Worm (Caenorhabditis elegans): ENCODE data around the gene Y41C4A.22.

Y41C4A.22 gene

ce11 chrIII:11699959-11700358, 4.9 kb downstream of the Y41C4A.22 start, which contains the start of gene pqn-84:
pqn-84 (plus strand) TSS chrIII:11700259.
- no peak for TF ChIP-seq mls-2 (tag; optimal IDR thresholded peaks at IDR 0.05)
- no peak for TF ChIP-seq unc-39 (tag; optimal IDR thresholded peaks at IDR 0.05)
- TF ChIP-seq nhr-12 (tag; optimal IDR thresholded peaks at IDR 0.05) = no peak
- TF ChIP-seq snpc-4 (tag; optimal IDR thresholded peaks at IDR 0.05) = no peak
- no peak for TF ChIP-seq drap-1 (GFP tag; optimal IDR thresholded peaks at IDR 0.05)
- TF ChIP-seq elt-3 (tag; optimal IDR thresholded peaks at IDR 0.05) = no peak
- TF ChIP-seq nhr-237 (tag; optimal IDR thresholded peaks at IDR 0.05) = no peak
- no peak for TF ChIP-seq unc-120 (tag; optimal IDR thresholded peaks at IDR 0.05; ENCODE audit: poor library complexity, severe bottlenecking)
- TF ChIP-seq ham-2 (GFP tag; optimal IDR thresholded peaks at IDR 0.05) = no peak
- TF ChIP-seq nhr-2 (tag; optimal IDR thresholded peaks at IDR 0.05) = no peak
- no peak for TF ChIP-seq sptf-1 (tag; optimal IDR thresholded peaks at IDR 0.05)
- no peak for TF ChIP-seq nhr-28 (tag; optimal IDR thresholded peaks at IDR 0.05)
- no peak for TF ChIP-seq lin-32 (GFP tag; optimal IDR thresholded peaks at IDR 0.05)
- TF ChIP-seq pha-4 (tag; optimal IDR thresholded peaks at IDR 0.05) = no peak

DNA sequence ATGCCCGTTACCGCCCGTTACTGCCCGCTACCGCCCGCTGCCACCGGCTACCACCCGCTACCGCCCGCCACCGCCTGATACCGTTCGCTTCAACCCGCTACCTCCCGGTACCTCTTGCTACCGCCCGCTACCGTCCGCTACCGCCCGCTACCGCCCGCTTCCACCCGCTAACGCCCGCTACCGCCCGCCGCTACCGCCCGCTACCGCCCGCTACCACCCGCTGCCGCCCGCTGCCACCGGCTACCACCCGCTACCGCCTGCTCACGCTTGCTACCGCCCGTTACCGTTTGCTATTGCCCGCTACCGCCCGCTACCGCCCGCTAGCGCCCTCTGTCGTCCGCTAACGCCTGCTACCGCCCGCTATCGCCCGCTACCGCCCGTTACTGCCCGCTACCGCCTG, 6.8 kb downstream of the Y41C4A.22 start:
- TF ChIP-seq nhr-12 (tag; optimal IDR thresholded peaks at IDR 0.05) (no peak), zip-8 (tag; optimal IDR thresholded peaks at IDR 0.05) (no peak), lin-13 (tag; optimal IDR thresholded peaks at IDR 0.05) (no peak), flh-1 (GFP tag; optimal IDR thresholded peaks at IDR 0.05) (no peak), sptf-1 (tag; optimal IDR thresholded peaks at IDR 0.05) (peak; percentile 53), mls-2 (tag; optimal IDR thresholded peaks at IDR 0.05) (peak; percentile 5), pha-4 (tag; optimal IDR thresholded peaks at IDR 0.05) (no peak)

DNA sequence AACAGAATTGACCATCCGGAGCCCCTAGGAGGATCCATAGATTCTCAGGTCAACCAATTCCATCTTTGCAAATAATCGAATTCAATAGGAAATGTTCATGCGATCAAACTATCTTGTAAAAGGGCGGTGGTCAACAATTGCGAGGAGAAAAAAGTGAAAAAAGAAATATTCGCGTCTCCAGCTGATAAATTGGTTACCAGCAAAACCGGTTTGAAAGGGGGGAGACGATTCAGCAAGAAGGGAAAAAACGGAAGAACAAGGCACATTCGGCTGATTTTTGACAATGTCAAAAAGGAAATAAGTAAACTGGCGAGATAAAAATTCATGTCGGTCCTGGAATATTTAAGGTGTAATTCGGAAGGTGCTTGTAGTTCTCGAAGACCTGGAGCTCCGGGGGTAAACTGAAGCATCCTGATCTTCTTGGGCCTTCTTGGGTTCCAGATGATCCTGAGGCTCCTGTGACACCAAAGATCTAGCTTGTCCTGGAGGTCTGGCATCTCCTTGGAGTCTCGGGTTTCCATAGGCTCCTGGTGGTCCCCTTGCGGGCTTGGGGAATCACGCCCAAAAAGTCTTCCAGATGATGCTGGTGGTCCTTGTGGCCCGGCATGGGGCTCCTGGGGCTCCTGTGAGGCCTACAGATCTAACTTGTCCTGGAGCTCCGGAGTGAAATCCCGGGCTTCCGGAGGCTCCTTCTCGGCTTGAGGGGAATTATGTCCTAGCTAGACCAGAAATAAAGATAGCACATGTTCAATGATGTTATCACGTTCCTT, 8.1 kb downstream of the Y41C4A.22 start:
- TF ChIP-seq tbx-8 (GFP tag; optimal IDR thresholded peaks at IDR 0.05) (no peak), unc-120 (tag; optimal IDR thresholded peaks at IDR 0.05; ENCODE audit: poor library complexity, severe bottlenecking) (no peak), flh-1 (GFP tag; optimal IDR thresholded peaks at IDR 0.05) (no peak), M03D4.4 (tag; optimal IDR thresholded peaks at IDR 0.05) (no peak), elt-3 (tag; optimal IDR thresholded peaks at IDR 0.05) (no peak), elt-1 (tag; optimal IDR thresholded peaks at IDR 0.05; ENCODE audit: borderline replicate concordance, insufficient read depth) (no peak)

ce11 chrIII:11703776-11704093, 8.7 kb downstream of the Y41C4A.22 start, which contains the start of gene col-95:
col-95 (plus strand) TSS chrIII:11703994.
- TF ChIP-seq ceh-43 (GFP tag; optimal IDR thresholded peaks at IDR 0.05) = no peak
- no peak for TF ChIP-seq nhr-12 (tag; optimal IDR thresholded peaks at IDR 0.05)
- no peak for TF ChIP-seq bed-3 (GFP tag; optimal IDR thresholded peaks at IDR 0.05)

DNA sequence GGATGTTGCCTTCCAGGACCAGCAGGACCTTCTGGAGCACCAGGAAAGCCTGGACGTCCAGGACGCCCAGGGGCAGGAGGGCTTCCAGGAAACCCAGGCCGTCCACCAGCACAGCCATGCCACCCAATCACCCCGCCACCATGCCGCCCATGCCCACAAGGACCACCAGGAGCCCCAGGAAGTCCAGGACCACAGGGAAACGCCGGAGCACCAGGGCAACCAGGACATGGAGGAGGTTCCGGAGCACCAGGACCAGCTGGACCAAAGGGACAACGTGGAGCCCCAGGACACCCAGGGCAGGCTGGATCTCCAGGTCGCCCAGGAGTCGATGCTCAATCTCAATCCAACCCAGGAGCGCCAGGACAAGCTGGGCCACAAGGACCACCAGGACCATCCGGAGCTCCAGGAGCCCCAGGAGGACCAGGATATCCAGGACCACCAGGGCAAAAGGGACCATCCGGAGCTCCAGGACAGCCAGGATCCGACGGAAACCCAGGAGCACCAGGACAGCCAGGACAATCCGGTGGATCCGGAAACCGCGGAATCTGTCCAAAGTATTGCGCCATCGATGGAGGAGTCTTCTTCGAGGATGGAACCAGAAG, 9.4 kb downstream of the Y41C4A.22 start:
- no peak for TF ChIP-seq ztf-11 (tag; optimal IDR thresholded peaks at IDR 0.05)
- TF ChIP-seq unc-120 (tag; optimal IDR thresholded peaks at IDR 0.05; ENCODE audit: poor library complexity, severe bottlenecking) = no peak
- TF ChIP-seq hlh-1 (tag; optimal IDR thresholded peaks at IDR 0.05) = no peak
- TF ChIP-seq sptf-1 (tag; optimal IDR thresholded peaks at IDR 0.05) = peak; percentile 20

ce11 chrIII:11705930-11706329, 10.9 kb downstream of the Y41C4A.22 start:
- no peak for TF ChIP-seq nhr-237 (tag; optimal IDR thresholded peaks at IDR 0.05)
- TF ChIP-seq nhr-28 (tag; optimal IDR thresholded peaks at IDR 0.05) = no peak
- no peak for TF ChIP-seq mab-5 (tag; optimal IDR thresholded peaks at IDR 0.05)
- no peak for TF ChIP-seq elt-3 (tag; optimal IDR thresholded peaks at IDR 0.05)
- TF ChIP-seq unc-62 (GFP tag; optimal IDR thresholded peaks at IDR 0.05) = no peak
- TF ChIP-seq hlh-1 (tag; optimal IDR thresholded peaks at IDR 0.05) = no peak
- no peak for TF ChIP-seq nhr-12 (tag; optimal IDR thresholded peaks at IDR 0.05)
- TF ChIP-seq lsy-2 (tag; optimal IDR thresholded peaks at IDR 0.05) = no peak
- no peak for TF ChIP-seq sptf-1 (tag; optimal IDR thresholded peaks at IDR 0.05)
- no peak for TF ChIP-seq mls-2 (tag; optimal IDR thresholded peaks at IDR 0.05)
- TF ChIP-seq ceh-43 (GFP tag; optimal IDR thresholded peaks at IDR 0.05) = no peak
- TF ChIP-seq drap-1 (GFP tag; optimal IDR thresholded peaks at IDR 0.05) = no peak
- TF ChIP-seq lin-13 (tag; optimal IDR thresholded peaks at IDR 0.05) = no peak

All from whole organism, mixed stage, embryonic.